Fruit fly (Drosophila melanogaster) whole organism, embryonic: ENCODE results near the gene Arpc3A.

Experiments used
- Asciz ChIP-seq: fragments of 200-800 bp; sonication (Bioruptor generic); optimal IDR thresholded peaks from 2 replicates; lab custom pipeline; 2017; ENCODE audit warnings: missing biosample characterization, mild to moderate bottlenecking, missing genetic modification characterization, missing genetic modification reagents
- Atf3 ChIP-seq: fragments of 200-800 bp; sonication (Bioruptor generic); optimal IDR thresholded peaks from 3 replicates; lab custom pipeline; 2016; ENCODE audit warnings: missing biosample characterization, missing genetic modification characterization
- B-H2 ChIP-seq: fragments of 200-800 bp; sonication (Bioruptor generic); optimal IDR thresholded peaks from 2 replicates; lab custom pipeline; 2018; ENCODE audit warnings: missing biosample characterization, mild to moderate bottlenecking, missing genetic modification characterization
- BEAF-32 ChIP-seq: fragments of 200-800 bp; sonication (Bioruptor generic); optimal IDR thresholded peaks from 3 replicates; lab custom pipeline; 2017; ENCODE audit warnings: missing biosample characterization, missing genetic modification characterization, mild to moderate bottlenecking, moderate library complexity, missing genetic modification reagents
- CG10267 ChIP-seq: fragments of 200-800 bp; sonication (Bioruptor generic); optimal IDR thresholded peaks from 2 replicates; lab custom pipeline; 2018; ENCODE audit warnings: missing biosample characterization, mild to moderate bottlenecking, missing genetic modification characterization, moderate library complexity
- CG10366 ChIP-seq: fragments of 200-800 bp; sonication (Bioruptor generic); IDR thresholded peaks from 2 replicates; pipeline ENCODE4 v1.3.6; 2022; ENCODE audit warnings: missing biosample characterization, missing genetic modification characterization
- CG10431 ChIP-seq: fragments of 200-800 bp; sonication (Bioruptor generic); optimal IDR thresholded peaks from 3 replicates; lab custom pipeline; 2018; ENCODE audit warnings: missing biosample characterization, mild to moderate bottlenecking, missing genetic modification characterization
- CG10462 ChIP-seq: fragments of 200-800 bp; sonication (Bioruptor generic); optimal IDR thresholded peaks from 2 replicates; lab custom pipeline; 2016; ENCODE audit warnings: missing biosample characterization, missing genetic modification characterization
- CG12104 ChIP-seq: fragments of 200-800 bp; sonication (Bioruptor generic); optimal IDR thresholded peaks from 3 replicates; lab custom pipeline; 2016; ENCODE audit warnings: missing biosample characterization, missing genetic modification characterization
- CG12391 ChIP-seq: fragments of 200-800 bp; sonication (Bioruptor generic); optimal IDR thresholded peaks from 3 replicates; lab custom pipeline; 2018; ENCODE audit warnings: missing biosample characterization, mild to moderate bottlenecking, missing genetic modification characterization, moderate library complexity
- CG12659 ChIP-seq: fragments of 200-800 bp; sonication (Bioruptor generic); optimal IDR thresholded peaks from 3 replicates; lab custom pipeline; 2017; ENCODE audit warnings: mild to moderate bottlenecking, missing biosample characterization, missing genetic modification reagents, missing genetic modification characterization
- CG13287 ChIP-seq: fragments of 200-800 bp; sonication (Bioruptor generic); IDR thresholded peaks from 2 replicates; pipeline ENCODE4 v1.3.6; 2022; ENCODE audit warnings: missing biosample characterization, missing genetic modification characterization; ENCODE audit not compliant: partially characterized antibody
- CG1529 ChIP-seq: fragments of 200-800 bp; sonication (Bioruptor generic); optimal IDR thresholded peaks from 3 replicates; lab custom pipeline; 2018; ENCODE audit warnings: missing biosample characterization, missing genetic modification characterization
- CG15696 ChIP-seq: fragments of 200-800 bp; sonication (Bioruptor generic); optimal IDR thresholded peaks from 2 replicates; lab custom pipeline; 2019; ENCODE audit warnings: missing biosample characterization, mild to moderate bottlenecking, missing genetic modification characterization, moderate library complexity
- CG1603 ChIP-seq: fragments of 200-800 bp; sonication (Bioruptor generic); optimal IDR thresholded peaks from 2 replicates; lab custom pipeline; 2019; ENCODE audit warnings: missing biosample characterization, mild to moderate bottlenecking, missing genetic modification characterization, moderate library complexity
- CG16779 ChIP-seq: fragments of 200-800 bp; sonication (Bioruptor generic); IDR thresholded peaks from 2 replicates; pipeline ENCODE4 v1.3.6; 2022; ENCODE audit warnings: missing biosample characterization, missing genetic modification characterization
- CG18599 ChIP-seq: fragments of 200-800 bp; sonication (Bioruptor generic); optimal IDR thresholded peaks from 3 replicates; lab custom pipeline; 2017; ENCODE audit warnings: missing biosample characterization, missing genetic modification characterization, mild to moderate bottlenecking, moderate library complexity, missing genetic modification reagents
- CG32772 ChIP-seq: fragments of 200-800 bp; sonication (Bioruptor generic); IDR thresholded peaks from 2 replicates; pipeline ENCODE4 v1.3.6; 2022; ENCODE audit warnings: missing biosample characterization, missing genetic modification characterization
- CG34224 ChIP-seq: fragments of 200-800 bp; sonication (Bioruptor generic); IDR thresholded peaks from 3 replicates; pipeline ENCODE4 v1.3.6; 2022; ENCODE audit warnings: missing biosample characterization, missing genetic modification characterization; ENCODE audit not compliant: partially characterized antibody
- CG34422 ChIP-seq: fragments of 200-800 bp; sonication (Bioruptor generic); IDR thresholded peaks from 3 replicates; pipeline ENCODE4 v1.3.6; 2022; ENCODE audit warnings: missing biosample characterization, missing genetic modification characterization
- CG3995 ChIP-seq: fragments of 200-800 bp; sonication (Bioruptor generic); optimal IDR thresholded peaks from 3 replicates; lab custom pipeline; 2016; ENCODE audit warnings: missing biosample characterization, missing genetic modification characterization
- CG4328 ChIP-seq: fragments of 200-800 bp; sonication (Bioruptor generic); optimal IDR thresholded peaks from 3 replicates; lab custom pipeline; 2017; ENCODE audit warnings: missing biosample characterization, missing genetic modification reagents, missing genetic modification characterization
- CG4854 ChIP-seq: fragments of 200-800 bp; sonication (Bioruptor generic); optimal IDR thresholded peaks from 2 replicates; lab custom pipeline; 2016; ENCODE audit warnings: missing biosample characterization, missing genetic modification characterization, inconsistent platforms
- CG6175 ChIP-seq: fragments of 200-800 bp; sonication (Bioruptor generic); IDR thresholded peaks from 3 replicates; pipeline ENCODE4 v1.3.6; 2022; ENCODE audit warnings: missing biosample characterization, missing genetic modification characterization
- CG6654 ChIP-seq: fragments of 200-800 bp; sonication (Bioruptor generic); optimal IDR thresholded peaks from 2 replicates; lab custom pipeline; 2017; ENCODE audit warnings: missing biosample characterization, mild to moderate bottlenecking, missing genetic modification characterization
- CG6689 ChIP-seq: fragments of 200-800 bp; sonication (Bioruptor generic); IDR thresholded peaks from 2 replicates; pipeline ENCODE4 v1.3.6; 2022; ENCODE audit warnings: missing biosample characterization, missing genetic modification characterization
- CG9727 ChIP-seq: fragments of 200-800 bp; sonication (Bioruptor generic); optimal IDR thresholded peaks from 3 replicates; lab custom pipeline; 2017; ENCODE audit warnings: missing biosample characterization, mild to moderate bottlenecking, missing genetic modification characterization
- Dfd ChIP-seq, 2 experiments: fragments of >200 bp; optimal IDR thresholded peaks; 2 replicates each; lab custom pipeline; 2017; ENCODE audit warnings: missing biosample characterization in 2 of 2, missing genetic modification characterization in 2 of 2
- Dp ChIP-seq: fragments of 200-800 bp; sonication (Bioruptor generic); optimal IDR thresholded peaks from 2 replicates; lab custom pipeline; 2018; ENCODE audit warnings: missing biosample characterization, mild to moderate bottlenecking, missing genetic modification characterization, moderate library complexity
- Dref ChIP-seq: fragments of 200-800 bp; sonication (Bioruptor generic); IDR thresholded peaks from 2 replicates; pipeline ENCODE4 v1.3.6; 2022; ENCODE audit warnings: missing biosample characterization, missing genetic modification characterization
- Hand ChIP-seq: fragments of 200-800 bp; sonication (Bioruptor generic); optimal IDR thresholded peaks from 2 replicates; lab custom pipeline; 2017; ENCODE audit warnings: mild to moderate bottlenecking, missing biosample characterization, missing genetic modification reagents, missing genetic modification characterization
- HmgZ ChIP-seq: fragments of 200-800 bp; sonication (Bioruptor generic); optimal IDR thresholded peaks from 2 replicates; lab custom pipeline; 2018; ENCODE audit warnings: missing biosample characterization, mild to moderate bottlenecking, missing genetic modification characterization
- MBD-R2 ChIP-seq: fragments of 200-800 bp; sonication (Bioruptor generic); IDR thresholded peaks from 2 replicates; pipeline ENCODE4 v1.3.6; 2022; ENCODE audit warnings: missing biosample characterization, missing genetic modification characterization
- NFAT ChIP-seq: fragments of 200-800 bp; sonication (Bioruptor generic); IDR thresholded peaks from 2 replicates; pipeline ENCODE4 v1.3.6; 2022; ENCODE audit warnings: missing biosample characterization, missing genetic modification characterization
- NfI ChIP-seq: fragments of 200-800 bp; sonication (Bioruptor generic); optimal IDR thresholded peaks from 3 replicates; lab custom pipeline; 2018; ENCODE audit warnings: missing biosample characterization, mild to moderate bottlenecking, missing genetic modification characterization, moderate library complexity
- Ravus ChIP-seq: fragments of 200-800 bp; sonication (Bioruptor generic); IDR thresholded peaks from 2 replicates; pipeline ENCODE4 v1.3.6; 2022; ENCODE audit warnings: missing biosample characterization, missing genetic modification characterization
- Tbp ChIP-seq: fragments of >200 bp; optimal IDR thresholded peaks from 2 replicates; lab custom pipeline; 2018; ENCODE audit warnings: missing biosample characterization, missing genetic modification characterization
- ac ChIP-seq: fragments of 200-800 bp; sonication (Bioruptor generic); optimal IDR thresholded peaks from 3 replicates; lab custom pipeline; 2017; ENCODE audit warnings: missing biosample characterization, mild to moderate bottlenecking, missing genetic modification characterization
- az2 ChIP-seq: fragments of 200-800 bp; sonication (Bioruptor generic); optimal IDR thresholded peaks from 3 replicates; lab custom pipeline; 2016; ENCODE audit warnings: missing biosample characterization, missing genetic modification characterization
- bcd ChIP-seq: fragments of 200-800 bp; sonication (Bioruptor generic); optimal IDR thresholded peaks from 2 replicates; lab custom pipeline; 2017; ENCODE audit warnings: missing biosample characterization, mild to moderate bottlenecking, missing genetic modification characterization
- bigmax ChIP-seq: fragments of 200-800 bp; sonication (Bioruptor generic); optimal IDR thresholded peaks from 2 replicates; lab custom pipeline; 2018; ENCODE audit warnings: missing biosample characterization, mild to moderate bottlenecking, missing genetic modification characterization
- cg ChIP-seq: fragments of 200-800 bp; sonication (Bioruptor generic); optimal IDR thresholded peaks from 3 replicates; lab custom pipeline; 2019; ENCODE audit warnings: missing biosample characterization, mild to moderate bottlenecking, missing genetic modification characterization, moderate library complexity
- croc ChIP-seq: fragments of 200-800 bp; sonication (Bioruptor generic); conservative IDR thresholded peaks from 3 replicates; pipeline ENCODE4 v1.3.6; 2022; ENCODE audit warnings: missing biosample characterization, missing genetic modification characterization
- jumu ChIP-seq: fragments of 200-800 bp; sonication (Bioruptor generic); optimal IDR thresholded peaks from 3 replicates; lab custom pipeline; 2016; ENCODE audit warnings: missing biosample characterization, missing genetic modification characterization
- lab ChIP-seq: fragments of 200-800 bp; sonication (Bioruptor generic); optimal IDR thresholded peaks from 3 replicates; lab custom pipeline; 2017; ENCODE audit warnings: missing biosample characterization, missing genetic modification characterization, mild to moderate bottlenecking, moderate library complexity, missing genetic modification reagents
- odd ChIP-seq: fragments of 200-800 bp; sonication (Bioruptor generic); optimal IDR thresholded peaks from 2 replicates; lab custom pipeline; 2017; ENCODE audit warnings: missing biosample characterization, mild to moderate bottlenecking, missing genetic modification characterization
- p53 ChIP-seq: fragments of 200-800 bp; sonication (Bioruptor generic); optimal IDR thresholded peaks from 2 replicates; lab custom pipeline; 2016; ENCODE audit warnings: missing biosample characterization, missing genetic modification characterization
- tna ChIP-seq: fragments of 200-800 bp; sonication (Bioruptor generic); IDR thresholded peaks from 2 replicates; pipeline ENCODE4 v1.3.6; 2022; ENCODE audit warnings: missing biosample characterization, missing genetic modification characterization; ENCODE audit not compliant: partially characterized antibody
- trh ChIP-seq: fragments of 200-800 bp; sonication (Bioruptor generic); optimal IDR thresholded peaks from 2 replicates; lab custom pipeline; 2016; ENCODE audit warnings: missing biosample characterization, missing genetic modification characterization
- unc-4 ChIP-seq: fragments of 200-800 bp; sonication (Bioruptor generic); IDR thresholded peaks from 2 replicates; pipeline ENCODE4 v1.3.6; 2022; ENCODE audit warnings: missing biosample characterization, missing genetic modification characterization; ENCODE audit not compliant: partially characterized antibody
- vnd ChIP-seq: fragments of 200-800 bp; sonication (Bioruptor generic); IDR thresholded peaks from 3 replicates; pipeline ENCODE4 v1.3.6; 2022; ENCODE audit warnings: missing biosample characterization, missing genetic modification characterization; ENCODE audit not compliant: partially characterized antibody

The Arpc3A gene

DNA sequence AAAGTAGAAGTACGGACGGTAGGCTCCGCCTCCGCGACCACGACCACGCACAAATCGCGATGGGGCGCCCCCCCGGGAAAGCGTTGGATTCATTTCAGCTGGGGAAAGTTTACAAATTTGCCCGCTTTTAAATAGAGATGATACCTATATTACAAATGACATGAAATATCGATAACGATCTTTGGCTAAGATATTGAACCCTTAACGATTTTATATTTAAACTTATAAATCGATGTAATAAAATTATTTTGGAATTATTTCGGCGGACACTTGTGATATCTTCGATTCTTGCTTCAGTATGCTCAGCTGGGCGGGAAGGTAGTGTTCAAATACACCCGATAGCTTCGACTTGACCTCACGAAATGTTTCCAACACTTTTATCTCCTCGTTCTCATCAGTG, 1.9 kb upstream of the Arpc3A start, which contains the start of gene rec (continued):
- no peak for TF ChIP-seq CG12391 (tag; lab: Kevin White, UChicago)
- no peak for TF ChIP-seq tna
- TF ChIP-seq Asciz (GFP tag; lab: Kevin White, UChicago): no peak
- no peak for TF ChIP-seq CG9727 (GFP tag; lab: Kevin White, UChicago)
- TF ChIP-seq jumu (GFP tag; lab: Kevin White, UChicago): no peak
- no peak for TF ChIP-seq croc (GFP tag; lab: Robert Waterston, UW)
- no peak for TF ChIP-seq CG10366
- TF ChIP-seq Tbp (GFP tag; lab: Kevin White, UChicago): no peak
- TF ChIP-seq trh: no peak
- no peak for TF ChIP-seq CG10462
- no peak for TF ChIP-seq ac (GFP tag; lab: Kevin White, UChicago)
- peak; percentile 36 for TF ChIP-seq CG1603 (tag; lab: Kevin White, UChicago)
- TF ChIP-seq CG34422 (GFP tag; lab: Robert Waterston, UW): no peak
- no peak for TF ChIP-seq CG12659 (GFP tag; lab: Kevin White, UChicago)
- TF ChIP-seq CG6689: no peak
- no peak for TF ChIP-seq CG1529 (GFP tag; lab: Kevin White, UChicago)
- TF ChIP-seq Hand: no peak
- TF ChIP-seq B-H2 (GFP tag; lab: Kevin White, UChicago): no peak
- no peak for TF ChIP-seq NfI (GFP tag; lab: Kevin White, UChicago)
- TF ChIP-seq NFAT: no peak
- TF ChIP-seq CG3995 (GFP tag; lab: Kevin White, UChicago): no peak
- no peak for TF ChIP-seq CG12104 (GFP tag; lab: Kevin White, UChicago)
- peak; percentile 60 for TF ChIP-seq BEAF-32 (GFP tag; lab: Kevin White, UChicago)
- TF ChIP-seq bcd: no peak
- TF ChIP-seq CG32772: no peak
- peak; percentile 54 for TF ChIP-seq Dp (GFP tag; lab: Kevin White, UChicago)
- no peak for TF ChIP-seq Dfd (GFP tag; optimal IDR thresholded peaks at IDR 0.05; lab: Kevin White, UChicago)
- TF ChIP-seq CG4854: no peak
- TF ChIP-seq CG6175 (GFP tag; lab: Robert Waterston, UW): no peak
- no peak for TF ChIP-seq HmgZ
- TF ChIP-seq az2 (GFP tag; lab: Kevin White, UChicago): no peak
- no peak for TF ChIP-seq bigmax
- peak; percentile 63 for TF ChIP-seq unc-4
- no peak for TF ChIP-seq CG4328 (GFP tag; lab: Kevin White, UChicago)
- no peak for TF ChIP-seq CG18599 (GFP tag; lab: Kevin White, UChicago)
- TF ChIP-seq MBD-R2 (GFP tag; lab: Robert Waterston, UW): peak; percentile 33
- no peak for TF ChIP-seq odd
- TF ChIP-seq CG10267: peak; percentile 14
- TF ChIP-seq CG6654: no peak
- TF ChIP-seq CG13287: peak; percentile 74
- TF ChIP-seq p53: no peak
- no peak for TF ChIP-seq Ravus
- TF ChIP-seq cg (GFP tag; lab: Kevin White, UChicago): no peak
- no peak for TF ChIP-seq lab (GFP tag; lab: Kevin White, UChicago)
- TF ChIP-seq CG16779 (GFP tag; lab: Robert Waterston, UW): no peak
- TF ChIP-seq CG15696 (tag; lab: Kevin White, UChicago): no peak
- TF ChIP-seq vnd (GFP tag; lab: Robert Waterston, UW): 0 out of 3 replicates have a peak, but pooled peaks have one; percentile 31
- no peak for TF ChIP-seq CG10431
- TF ChIP-seq Dref (GFP tag; lab: Robert Waterston, UW): peak; percentile 52
- peak; percentile 42; the same call in 1 of the 3 replicates for TF ChIP-seq CG34224
- TF ChIP-seq Atf3: no peak
